Worm (Caenorhabditis elegans) whole organism, L4/young adult: Measurements from ENCODE around the gene Y47D7A.13.

Experiments used
- W03F9.2 ChIP-seq: fragments of 150-350 bp; optimal IDR thresholded peaks from 2 replicates; lab custom pipeline; 2014; ENCODE audit warnings: missing biosample characterization, missing genetic modification characterization
- dao-5 ChIP-seq: sonication (generic microtip); optimal IDR thresholded peaks from 2 replicates; lab custom pipeline; 2016; ENCODE audit warnings: missing genotype, missing genetic modification characterization, moderate library complexity, missing compliant biosample characterization
- him-1 ChIP-seq: sonication (generic microtip); optimal IDR thresholded peaks from 2 replicates; lab custom pipeline; 2016; ENCODE audit warnings: missing genotype, missing genetic modification reagents, missing genetic modification characterization, missing compliant biosample characterization

DNA sequence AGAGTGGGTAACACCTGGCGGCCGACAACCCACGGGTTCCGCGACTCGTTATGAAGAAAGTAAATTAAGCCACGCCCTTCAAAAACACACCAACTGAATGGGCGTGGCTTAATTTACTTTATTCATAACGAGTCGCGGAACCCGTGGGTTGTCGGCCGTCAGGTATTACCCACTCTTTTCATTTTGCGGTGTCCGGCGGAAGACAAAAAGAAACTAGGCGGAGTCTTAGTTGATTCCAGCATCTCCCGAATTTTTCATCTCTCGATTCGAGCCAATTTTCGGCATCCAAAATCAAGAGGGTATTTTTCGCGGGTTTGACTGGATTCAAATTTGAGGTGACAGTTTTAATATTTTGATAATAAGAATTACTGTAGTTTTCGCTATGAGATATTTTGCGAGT lies 11.9 kb upstream of the Y47D7A.13 start:
- TF ChIP-seq W03F9.2 (tag; lab: Kevin White, UChicago) (no peak), him-1 (no peak), dao-5 (tag; lab: Kevin White, UChicago) (no peak)
